Fruit fly (Drosophila melanogaster) whole organism, embryonic: ENCODE data around the gene CG33127.

Source experiments
- B-H2 ChIP-seq: fragments of 200-800 bp; sonication (Bioruptor generic); optimal IDR thresholded peaks from 2 replicates; lab custom pipeline; 2018; ENCODE audit warnings: missing biosample characterization, mild to moderate bottlenecking, missing genetic modification characterization
- CG10147 ChIP-seq: fragments of 200-800 bp; sonication (Bioruptor generic); optimal IDR thresholded peaks from 2 replicates; lab custom pipeline; 2019; ENCODE audit warnings: missing biosample characterization, mild to moderate bottlenecking, missing genetic modification characterization, moderate library complexity
- CG10431 ChIP-seq: fragments of 200-800 bp; sonication (Bioruptor generic); optimal IDR thresholded peaks from 3 replicates; lab custom pipeline; 2018; ENCODE audit warnings: missing biosample characterization, mild to moderate bottlenecking, missing genetic modification characterization
- CG11560 ChIP-seq: fragments of 200-800 bp; sonication (Bioruptor generic); IDR thresholded peaks from 3 replicates; pipeline ENCODE4 v1.3.6; 2022; ENCODE audit warnings: missing biosample characterization, missing genetic modification characterization
- CG12155 ChIP-seq: fragments of 200-800 bp; sonication (Bioruptor generic); optimal IDR thresholded peaks from 3 replicates; lab custom pipeline; 2016; ENCODE audit warnings: missing biosample characterization, missing genetic modification characterization
- CG1233 ChIP-seq: fragments of 200-800 bp; sonication (Bioruptor generic); optimal IDR thresholded peaks from 4 replicates; lab custom pipeline; 2018; ENCODE audit warnings: missing biosample characterization, mild to moderate bottlenecking, missing genetic modification characterization
- CG13424 ChIP-seq: fragments of 200-800 bp; sonication (Bioruptor generic); optimal IDR thresholded peaks from 2 replicates; lab custom pipeline; 2019; ENCODE audit warnings: missing biosample characterization, mild to moderate bottlenecking, missing genetic modification characterization, moderate library complexity
- CG14710 ChIP-seq: fragments of 200-800 bp; sonication (Bioruptor generic); optimal IDR thresholded peaks from 3 replicates; lab custom pipeline; 2019; ENCODE audit warnings: missing biosample characterization, mild to moderate bottlenecking, missing genetic modification characterization, moderate library complexity
- CG15011 ChIP-seq: fragments of 200-800 bp; sonication (Bioruptor generic); optimal IDR thresholded peaks from 3 replicates; lab custom pipeline; 2018; ENCODE audit warnings: missing biosample characterization, mild to moderate bottlenecking, missing genetic modification characterization
- CG1602 ChIP-seq: fragments of 200-800 bp; sonication (Bioruptor generic); optimal IDR thresholded peaks from 3 replicates; lab custom pipeline; 2016; ENCODE audit warnings: missing biosample characterization, missing genetic modification characterization
- CG17186 ChIP-seq: fragments of 200-800 bp; sonication (Bioruptor generic); optimal IDR thresholded peaks from 3 replicates; lab custom pipeline; 2017; ENCODE audit warnings: missing biosample characterization, missing genetic modification reagents, missing genetic modification characterization
- CG17385 ChIP-seq: fragments of 200-800 bp; sonication (Bioruptor generic); optimal IDR thresholded peaks from 3 replicates; lab custom pipeline; 2018; ENCODE audit warnings: missing biosample characterization, mild to moderate bottlenecking, missing genetic modification characterization
- CG17829 ChIP-seq: fragments of 200-800 bp; optimal IDR thresholded peaks from 2 replicates; lab custom pipeline; 2019; ENCODE audit warnings: missing biosample characterization, mild to moderate bottlenecking, missing genetic modification characterization, moderate library complexity
- CG18619 ChIP-seq: fragments of 200-800 bp; sonication (Bioruptor generic); optimal IDR thresholded peaks from 3 replicates; lab custom pipeline; 2017; ENCODE audit warnings: missing biosample characterization, mild to moderate bottlenecking, missing genetic modification characterization
- CG2116 ChIP-seq: fragments of 200-800 bp; sonication (Bioruptor generic); optimal IDR thresholded peaks from 3 replicates; lab custom pipeline; 2018; ENCODE audit warnings: missing biosample characterization, mild to moderate bottlenecking, missing genetic modification characterization
- CG2129 ChIP-seq: fragments of 200-800 bp; sonication (Bioruptor generic); IDR thresholded peaks from 2 replicates; pipeline ENCODE4 v1.3.6; 2022; ENCODE audit warnings: missing biosample characterization, missing genetic modification characterization; ENCODE audit not compliant: partially characterized antibody
- CG2875 ChIP-seq: fragments of 200-800 bp; sonication (Bioruptor generic); optimal IDR thresholded peaks from 2 replicates; lab custom pipeline; 2017; ENCODE audit warnings: missing biosample characterization, mild to moderate bottlenecking, missing genetic modification characterization, missing genetic modification reagents
- CG30431 ChIP-seq: fragments of 200-800 bp; sonication (Bioruptor generic); optimal IDR thresholded peaks from 2 replicates; lab custom pipeline; 2017; ENCODE audit warnings: missing biosample characterization, missing genetic modification characterization
- CG4328 ChIP-seq: fragments of 200-800 bp; sonication (Bioruptor generic); optimal IDR thresholded peaks from 3 replicates; lab custom pipeline; 2017; ENCODE audit warnings: missing biosample characterization, missing genetic modification reagents, missing genetic modification characterization
- CG8359 ChIP-seq: fragments of 200-800 bp; sonication (Bioruptor generic); optimal IDR thresholded peaks from 2 replicates; lab custom pipeline; 2017; ENCODE audit warnings: missing biosample characterization, mild to moderate bottlenecking, missing genetic modification characterization, borderline replicate concordance
- Dbx ChIP-seq: fragments of 200-800 bp; sonication (Bioruptor generic); IDR thresholded peaks from 3 replicates; pipeline ENCODE4 v1.3.6; 2022; ENCODE audit warnings: missing biosample characterization, missing genetic modification characterization
- Dip3 ChIP-seq: fragments of 200-800 bp; sonication (Bioruptor generic); optimal IDR thresholded peaks from 3 replicates; lab custom pipeline; 2016; ENCODE audit warnings: missing biosample characterization, missing genetic modification characterization
- Ets97D ChIP-seq: fragments of 200-800 bp; sonication (Bioruptor generic); optimal IDR thresholded peaks from 3 replicates; lab custom pipeline; 2016; ENCODE audit warnings: missing biosample characterization, missing genetic modification characterization
- Hr3 ChIP-seq: fragments of 200-800 bp; sonication (Bioruptor generic); optimal IDR thresholded peaks from 3 replicates; lab custom pipeline; 2016; ENCODE audit warnings: missing biosample characterization, missing genetic modification characterization
- Lpt ChIP-seq: fragments of >200 bp; optimal IDR thresholded peaks from 2 replicates; lab custom pipeline; 2018; ENCODE audit warnings: missing biosample characterization, missing genetic modification characterization
- Max ChIP-seq: fragments of 200-800 bp; sonication (Bioruptor generic); optimal IDR thresholded peaks from 2 replicates; lab custom pipeline; 2016; ENCODE audit warnings: missing biosample characterization, mild to moderate bottlenecking, missing genetic modification characterization
- Mes4 ChIP-seq: fragments of 200-800 bp; sonication (Bioruptor generic); optimal IDR thresholded peaks from 2 replicates; lab custom pipeline; 2016; ENCODE audit warnings: missing biosample characterization, missing genetic modification characterization
- Nf-YA ChIP-seq: fragments of 200-800 bp; sonication (Bioruptor generic); IDR thresholded peaks from 2 replicates; pipeline ENCODE4 v1.3.6; 2022; ENCODE audit warnings: missing biosample characterization, missing genetic modification characterization
- Scr ChIP-seq: fragments of 200-800 bp; sonication (Bioruptor generic); IDR thresholded peaks from 2 replicates; pipeline ENCODE4 v1.3.6; 2022; ENCODE audit warnings: missing biosample characterization, missing genetic modification characterization; ENCODE audit not compliant: partially characterized antibody
- Side ChIP-seq: fragments of 200-800 bp; sonication (Bioruptor generic); optimal IDR thresholded peaks from 2 replicates; lab custom pipeline; 2016; ENCODE audit warnings: missing biosample characterization, missing genetic modification characterization
- Vsx1 ChIP-seq: fragments of 200-800 bp; sonication (Bioruptor generic); optimal IDR thresholded peaks from 2 replicates; lab custom pipeline; 2017; ENCODE audit warnings: missing biosample characterization, mild to moderate bottlenecking, missing genetic modification characterization, missing genetic modification reagents
- br ChIP-seq: fragments of >200 bp; optimal IDR thresholded peaks from 2 replicates; lab custom pipeline; 2017
- ci ChIP-seq: fragments of 200-800 bp; sonication (Bioruptor generic); IDR thresholded peaks from 3 replicates; pipeline ENCODE4 v1.3.6; 2022; ENCODE audit warnings: missing biosample characterization, missing genetic modification characterization
- dan ChIP-seq: fragments of 200-800 bp; sonication (Bioruptor generic); IDR thresholded peaks from 2 replicates; pipeline ENCODE4 v1.3.6; 2022; ENCODE audit warnings: missing biosample characterization, missing genetic modification characterization
- esg ChIP-seq: fragments of 200-800 bp; sonication (Bioruptor generic); conservative IDR thresholded peaks from 2 replicates; pipeline ENCODE4 v1.3.6; 2022; ENCODE audit warnings: missing biosample characterization, missing genetic modification characterization
- fru ChIP-seq: fragments of >200 bp; optimal IDR thresholded peaks from 2 replicates; lab custom pipeline; 2017
- gcm ChIP-seq: fragments of 200-800 bp; sonication (Bioruptor generic); optimal IDR thresholded peaks from 2 replicates; lab custom pipeline; 2019; ENCODE audit warnings: missing biosample characterization, mild to moderate bottlenecking, missing genetic modification characterization, moderate library complexity
- grn ChIP-seq: fragments of 200-800 bp; sonication (Bioruptor generic); optimal IDR thresholded peaks from 3 replicates; lab custom pipeline; 2017; ENCODE audit warnings: missing biosample characterization, missing genetic modification characterization
- h ChIP-seq: fragments of >200 bp; optimal IDR thresholded peaks from 2 replicates; lab custom pipeline; 2017
- inv ChIP-seq: fragments of 200-800 bp; sonication (Bioruptor generic); IDR thresholded peaks from 2 replicates; pipeline ENCODE4 v1.3.6; 2022; ENCODE audit warnings: missing biosample characterization, missing genetic modification characterization; ENCODE audit not compliant: partially characterized antibody
- kah ChIP-seq: fragments of 200-800 bp; sonication (Bioruptor generic); optimal IDR thresholded peaks from 2 replicates; lab custom pipeline; 2018; ENCODE audit warnings: missing biosample characterization, mild to moderate bottlenecking, missing genetic modification characterization
- mld ChIP-seq: fragments of 200-800 bp; sonication (Bioruptor generic); IDR thresholded peaks from 3 replicates; pipeline ENCODE4 v1.3.6; 2022; ENCODE audit warnings: missing biosample characterization, missing genetic modification characterization; ENCODE audit not compliant: partially characterized antibody
- pan ChIP-seq, 4 experiments: fragments of >200 bp in 3 of 4; fragments of 200-800 bp in 1 of 4; sonication (Bioruptor generic) in 1 of 4; optimal IDR thresholded peaks in 3 of 4; IDR thresholded peaks in 1 of 4; 2 replicates each; pipeline versions ENCODE4 v1.3.6 to Lab custom; 2017 to 2022; ENCODE audit warnings: missing biosample characterization in 2 of 4, missing genetic modification characterization in 2 of 4, mixed read lengths in 1 of 4
- pfk ChIP-seq: fragments of 200-800 bp; sonication (Bioruptor generic); optimal IDR thresholded peaks from 2 replicates; lab custom pipeline; 2018; ENCODE audit warnings: missing biosample characterization, mild to moderate bottlenecking, missing genetic modification characterization, moderate library complexity
- psq ChIP-seq: fragments of 200-800 bp; sonication (Bioruptor generic); optimal IDR thresholded peaks from 2 replicates; lab custom pipeline; 2017; ENCODE audit warnings: missing biosample characterization, missing genetic modification characterization
- pum ChIP-seq: fragments of 200-800 bp; sonication (Bioruptor generic); optimal IDR thresholded peaks from 2 replicates; lab custom pipeline; 2016; ENCODE audit warnings: missing biosample characterization, missing genetic modification characterization
- sim ChIP-seq: fragments of 200-800 bp; sonication (Bioruptor generic); IDR thresholded peaks from 2 replicates; pipeline ENCODE4 v1.3.6; 2022; ENCODE audit warnings: missing biosample characterization, missing genetic modification characterization
- stc ChIP-seq: fragments of 200-800 bp; sonication (Bioruptor generic); IDR thresholded peaks from 2 replicates; pipeline ENCODE4 v1.3.6; 2022; ENCODE audit warnings: missing biosample characterization, missing genetic modification characterization
- tna ChIP-seq: fragments of 200-800 bp; sonication (Bioruptor generic); IDR thresholded peaks from 2 replicates; pipeline ENCODE4 v1.3.6; 2022; ENCODE audit warnings: missing biosample characterization, missing genetic modification characterization; ENCODE audit not compliant: partially characterized antibody
- tx ChIP-seq: fragments of 200-800 bp; sonication (Bioruptor generic); optimal IDR thresholded peaks from 2 replicates; lab custom pipeline; 2016; ENCODE audit warnings: missing biosample characterization, missing genetic modification characterization
- zen ChIP-seq: fragments of 200-800 bp; sonication (Bioruptor generic); optimal IDR thresholded peaks from 3 replicates; lab custom pipeline; 2018; ENCODE audit warnings: missing biosample characterization, mild to moderate bottlenecking, missing genetic modification characterization, moderate library complexity
- zfh1 ChIP-seq: fragments of 200-800 bp; sonication (Bioruptor generic); IDR thresholded peaks from 3 replicates; pipeline ENCODE4 v1.3.6; 2022; ENCODE audit warnings: missing biosample characterization, missing genetic modification characterization

Gene CG33127

DNA sequence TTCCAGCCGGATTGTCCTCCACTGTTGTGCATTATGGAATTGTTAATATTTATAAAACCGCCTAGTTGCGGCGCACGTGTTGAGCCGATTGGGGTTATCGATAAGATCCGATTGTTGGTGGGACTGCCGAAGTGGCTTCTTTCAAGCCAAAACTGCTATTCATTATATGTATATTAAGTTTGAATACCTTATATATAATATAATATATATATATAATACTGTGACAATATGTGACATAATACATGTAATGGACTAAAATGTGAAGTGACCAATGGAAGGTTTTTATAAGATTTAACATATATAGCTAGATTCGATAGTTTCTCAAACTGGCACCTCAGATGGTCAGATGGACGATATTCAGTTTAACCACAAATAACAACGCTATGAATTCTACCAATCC is 48.3 kb upstream of the CG33127 start, which contains the start of the genes mbm and CG11555 (continued):
- TF ChIP-seq dan (GFP tag; lab: Robert Waterston, UW) (no peak), inv (GFP tag; lab: Robert Waterston, UW) (no peak), ci (GFP tag; lab: Robert Waterston, UW) (no peak), esg (GFP tag; lab: Robert Waterston, UW) (no peak), CG15011 (no peak), pan (optimal IDR thresholded peaks at IDR 0.05; lab: Kevin White, UChicago) (no peak), pan (GFP tag; optimal IDR thresholded peaks at IDR 0.05 in 1 of 2, IDR thresholded peaks at IDR 0.05 in 1 of 2) (no peak), Scr (GFP tag; lab: Robert Waterston, UW) (peak; percentile 64), CG2129 (GFP tag; lab: Robert Waterston, UW) (no peak), CG17829 (peak; percentile 60), CG2116 (GFP tag; lab: Kevin White, UChicago) (peak; percentile 61), B-H2 (peak; percentile 56), CG10431 (GFP tag; lab: Kevin White, UChicago) (no peak), pfk (GFP tag; lab: Kevin White, UChicago) (no peak), tx (GFP tag; lab: Kevin White, UChicago) (no peak), gcm (peak; percentile 10), br (no peak), zen (peak; percentile 50), CG14710 (tag; lab: Kevin White, UChicago) (peak; percentile 55), fru (lab: Kevin White, UChicago) (no peak), CG1602 (GFP tag; lab: Kevin White, UChicago) (no peak), CG12155 (no peak), CG17385 (GFP tag; lab: Kevin White, UChicago) (no peak), sim (no peak), Lpt (GFP tag; lab: Kevin White, UChicago) (no peak), CG11560 (tag; lab: Robert Waterston, UW) (no peak), Vsx1 (GFP tag; lab: Kevin White, UChicago) (no peak), Dip3 (GFP tag; lab: Kevin White, UChicago) (no peak), psq (GFP tag; lab: Kevin White, UChicago) (no peak), CG1233 (GFP tag; lab: Kevin White, UChicago) (no peak), CG4328 (GFP tag; lab: Kevin White, UChicago) (no peak), mld (no peak; the same call in 2 of the 3 replicates), Side (GFP tag; lab: Kevin White, UChicago) (no peak), grn (GFP tag; lab: Kevin White, UChicago) (no peak), Hr3 (GFP tag; lab: Kevin White, UChicago) (peak; percentile 10), CG30431 (GFP tag; lab: Kevin White, UChicago) (no peak), CG8359 (GFP tag; lab: Kevin White, UChicago) (no peak), Nf-YA (GFP tag; lab: Robert Waterston, UW) (no peak), kah (GFP tag; lab: Kevin White, UChicago) (peak; percentile 14), CG2875 (GFP tag; lab: Kevin White, UChicago) (no peak), pum (GFP tag; lab: Kevin White, UChicago) (no peak), CG17186 (no peak), Dbx (no peak), zfh1 (GFP tag; lab: Robert Waterston, UW) (no peak), stc (GFP tag; lab: Robert Waterston, UW) (no peak), Mes4 (GFP tag; lab: Kevin White, UChicago) (no peak), tna (GFP tag; lab: Robert Waterston, UW) (no peak), Ets97D (no peak), h (no peak), CG10147 (GFP tag; lab: Kevin White, UChicago) (peak; percentile 51), CG13424 (tag; lab: Kevin White, UChicago) (peak; percentile 48), CG18619 (GFP tag; lab: Kevin White, UChicago) (no peak), Max (peak; percentile 65)
